Comparison of ENCODE assay signal across 4 fruit fly cellular contexts in the genomic region with DNA sequence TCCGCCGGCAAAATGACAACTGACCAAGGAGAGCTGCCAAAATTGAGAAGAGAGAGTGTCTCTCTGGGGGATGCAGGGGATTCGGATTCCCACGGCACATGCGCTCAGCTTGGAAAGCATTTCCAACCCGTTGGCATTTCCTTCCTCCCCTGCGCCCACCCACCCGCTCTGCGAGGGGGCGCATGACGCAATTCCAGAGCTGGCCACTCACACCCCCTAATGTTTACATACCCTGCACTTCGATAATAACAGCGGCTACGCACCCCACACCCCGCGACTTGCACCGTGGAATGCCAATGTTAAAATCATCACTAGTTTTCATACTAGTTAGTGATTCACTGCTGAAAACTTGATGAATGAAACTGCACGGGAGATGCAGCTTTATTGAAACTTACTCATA.
TF ChIP-seq lines count a peak whose summit lies in the region.

A gene (minus strand): TSS at position 25 of the 400 bp plus-strand sequence.

- no peak for TF ChIP-seq CTCF in whole organism, embryonic (GFP tag; optimal IDR thresholded peaks at IDR 0.05; lab: Kevin White, UChicago)

TF ChIP-seq in whole organism, adult, 20 proteins besides CTCF, POLR2A, EP300 and RAD21:
- TF ChIP-seq cic (GFP tag; optimal IDR thresholded peaks at IDR 0.05; lab: Kevin White, UChicago): peak; percentile 86
- peak; percentile 44 for TF ChIP-seq CG12768 (GFP tag; optimal IDR thresholded peaks at IDR 0.05; lab: Kevin White, UChicago)
- peak; percentile 9 for TF ChIP-seq Crg-1 (GFP tag; optimal IDR thresholded peaks at IDR 0.05; lab: Kevin White, UChicago)
- TF ChIP-seq Mnt (GFP tag; optimal IDR thresholded peaks at IDR 0.05; lab: Kevin White, UChicago): no peak

TF ChIP-seq in whole organism, embryonic, 481 proteins besides CTCF, POLR2A, EP300 and RAD21 (continues in another document):
- TF ChIP-seq CG8281 (tag; optimal IDR thresholded peaks at IDR 0.05; lab: Kevin White, UChicago) (no peak), CG6854 (GFP tag; optimal IDR thresholded peaks at IDR 0.05; lab: Kevin White, UChicago) (no peak), az2 (GFP tag; optimal IDR thresholded peaks at IDR 0.05; lab: Kevin White, UChicago) (no peak), ara (GFP tag; IDR thresholded peaks at IDR 0.05; lab: Robert Waterston, UW) (no peak), gcm2 (GFP tag; optimal IDR thresholded peaks at IDR 0.05; lab: Kevin White, UChicago) (no peak), CG30431 (GFP tag; optimal IDR thresholded peaks at IDR 0.05; lab: Kevin White, UChicago) (no peak), CG15514 (GFP tag; optimal IDR thresholded peaks at IDR 0.05; lab: Kevin White, UChicago) (peak; percentile 33), Bgb (GFP tag; IDR thresholded peaks at IDR 0.05; lab: Robert Waterston, UW; ENCODE audit: partially characterized antibody) (0 out of 2 replicates have a peak, but pooled peaks have one; percentile 7), gsb (GFP tag; IDR thresholded peaks at IDR 0.05; lab: Robert Waterston, UW) (no peak), unc-4 (GFP tag; IDR thresholded peaks at IDR 0.05; lab: Robert Waterston, UW; ENCODE audit: partially characterized antibody) (0 out of 2 replicates have a peak, but pooled peaks have one; percentile 18), Neu2 (GFP tag; optimal IDR thresholded peaks at IDR 0.05; lab: Kevin White, UChicago; ENCODE audit: borderline replicate concordance) (no peak), mirr (GFP tag; optimal IDR thresholded peaks at IDR 0.05; lab: Kevin White, UChicago) (peak; percentile 25), tup (GFP tag; optimal IDR thresholded peaks at IDR 0.05; lab: Kevin White, UChicago) (no peak), Optix (GFP tag; IDR thresholded peaks at IDR 0.05; lab: Robert Waterston, UW) (0 out of 3 replicates have a peak, but pooled peaks have one; percentile 35), vvl (GFP tag; IDR thresholded peaks at IDR 0.05; lab: Robert Waterston, UW) (0 out of 2 replicates have a peak, but pooled peaks have one; percentile 42), CG6813 (GFP tag; optimal IDR thresholded peaks at IDR 0.05; lab: Kevin White, UChicago) (peak; percentile 48), grn (GFP tag; optimal IDR thresholded peaks at IDR 0.05; lab: Kevin White, UChicago) (no peak), dysf (GFP tag; IDR thresholded peaks at IDR 0.05; lab: Robert Waterston, UW) (no peak), HLH54F (GFP tag; optimal IDR thresholded peaks at IDR 0.05; lab: Kevin White, UChicago) (no peak), chinmo (GFP tag; IDR thresholded peaks at IDR 0.05; lab: Robert Waterston, UW; ENCODE audit: partially characterized antibody) (0 out of 4 replicates have a peak, but pooled peaks have one; percentile 51), tll (GFP tag; optimal IDR thresholded peaks at IDR 0.05; lab: Kevin White, UChicago) (no peak), Atf6 (GFP tag; IDR thresholded peaks at IDR 0.05; lab: Robert Waterston, UW) (0 out of 2 replicates have a peak, but pooled peaks have one; percentile 15), CG14860 (GFP tag; IDR thresholded peaks at IDR 0.05; lab: Robert Waterston, UW; ENCODE audit: partially characterized antibody) (peak; percentile 41; the same call in 2 of the 3 replicates), row (GFP tag; IDR thresholded peaks at IDR 0.05; lab: Robert Waterston, UW) (peak; percentile 25; the same call in 1 of the 3 replicates)

TF ChIP-seq in whole organism, prepupa, 60 proteins besides CTCF, POLR2A, EP300 and RAD21:
- TF ChIP-seq dsx (GFP tag; optimal IDR thresholded peaks at IDR 0.05; lab: Kevin White, UChicago; ENCODE audit: poor library complexity, severe bottlenecking) (peak; percentile 58), CG8632 (GFP tag; optimal IDR thresholded peaks at IDR 0.05; lab: Kevin White, UChicago) (no peak), Lpt (GFP tag; optimal IDR thresholded peaks at IDR 0.05; lab: Kevin White, UChicago) (peak; percentile 3), vri (GFP tag; optimal IDR thresholded peaks at IDR 0.05; lab: Kevin White, UChicago) (peak; percentile 39), Hr4 (GFP tag; optimal IDR thresholded peaks at IDR 0.05; lab: Kevin White, UChicago) (no peak), CG6163 (GFP tag; IDR thresholded peaks at IDR 0.05; lab: Robert Waterston, UW) (0 out of 3 replicates have a peak, but pooled peaks have one; percentile 28)

TF ChIP-seq in whole organism, pupa, 21 proteins besides CTCF, POLR2A, EP300 and RAD21:
- TF ChIP-seq CG32121 (GFP tag; IDR thresholded peaks at IDR 0.05; lab: Robert Waterston, UW): 0 out of 2 replicates have a peak, but pooled peaks have one; percentile 21
- peak; percentile 61; the same call in 1 of the 3 replicates for TF ChIP-seq CG4496 (GFP tag; IDR thresholded peaks at IDR 0.05; lab: Robert Waterston, UW)
- peak; percentile 49; the same call in 1 of the 2 replicates for TF ChIP-seq CG12605 (GFP tag; IDR thresholded peaks at IDR 0.05; lab: Robert Waterston, UW)
- TF ChIP-seq CG8159 (tag; optimal IDR thresholded peaks at IDR 0.05; lab: Kevin White, UChicago): no peak
